Fruit fly (Drosophila melanogaster): ENCODE results near the gene PIG-Wb.
A peak's percentile ranks its signal among the peaks of the same experiment; 100 is the strongest.

PIG-Wb gene

dm6 chr3L:1692122-1692786 lies 45.7 kb downstream of the PIG-Wb start:
- TF ChIP-seq net (GFP tag; optimal IDR thresholded peaks at IDR 0.05): peak; percentile 87
- peak; percentile 70 for TF ChIP-seq CG9139 (GFP tag; optimal IDR thresholded peaks at IDR 0.05)
- peak; percentile 85 for TF ChIP-seq Eip93F (GFP tag; optimal IDR thresholded peaks at IDR 0.05)
- TF ChIP-seq lz (GFP tag; optimal IDR thresholded peaks at IDR 0.05): peak; percentile 90
- peak; percentile 92 for TF ChIP-seq CG6792 (GFP tag; optimal IDR thresholded peaks at IDR 0.05)
- TF ChIP-seq topi (GFP tag; optimal IDR thresholded peaks at IDR 0.05): peak; percentile 90
- peak; percentile 87 for TF ChIP-seq CG3919 (GFP tag; optimal IDR thresholded peaks at IDR 0.05)
- TF ChIP-seq CG11762 (GFP tag; optimal IDR thresholded peaks at IDR 0.05; ENCODE audit: insufficient read depth): peak; percentile 70
- TF ChIP-seq svp (GFP tag): peak; percentile 96
- peak; percentile 84 for TF ChIP-seq spab (GFP tag; optimal IDR thresholded peaks at IDR 0.05)
- peak; percentile 93 for TF ChIP-seq CG31627 (GFP tag; optimal IDR thresholded peaks at IDR 0.05)
- TF ChIP-seq Ets21C (GFP tag; optimal IDR thresholded peaks at IDR 0.05): peak; percentile 84
- peak; percentile 84 for TF ChIP-seq CG3032 (tag; optimal IDR thresholded peaks at IDR 0.05)
- TF ChIP-seq CG32006 (GFP tag; optimal IDR thresholded peaks at IDR 0.05): peak; percentile 87
- peak; percentile 83 for TF ChIP-seq CG10669 (GFP tag; optimal IDR thresholded peaks at IDR 0.05)
- peak; percentile 88 for TF ChIP-seq Smox (GFP tag; optimal IDR thresholded peaks at IDR 0.05)
- TF ChIP-seq Hr4 (GFP tag; optimal IDR thresholded peaks at IDR 0.05): peak; percentile 78
- TF ChIP-seq fkh (GFP tag; optimal IDR thresholded peaks at IDR 0.05): no peak
- TF ChIP-seq Met (GFP tag; optimal IDR thresholded peaks at IDR 0.05): peak; percentile 93
- peak; percentile 85 for TF ChIP-seq Sox15 (GFP tag; optimal IDR thresholded peaks at IDR 0.05)
- peak; percentile 78 for TF ChIP-seq dsx (GFP tag; optimal IDR thresholded peaks at IDR 0.05; ENCODE audit: poor library complexity, severe bottlenecking)
- peak; percentile 73 for TF ChIP-seq Blimp-1 (GFP tag; optimal IDR thresholded peaks at IDR 0.05)
- TF ChIP-seq Hr38 (GFP tag; optimal IDR thresholded peaks at IDR 0.05): no peak
- TF ChIP-seq CG8632 (GFP tag; optimal IDR thresholded peaks at IDR 0.05): peak; percentile 88
- TF ChIP-seq Eip75B (GFP tag; optimal IDR thresholded peaks at IDR 0.05): peak; percentile 93
- TF ChIP-seq CG4318 (GFP tag; optimal IDR thresholded peaks at IDR 0.05): peak; percentile 58
- 0 out of 2 replicates have a peak, but pooled peaks have one; percentile 41 for TF ChIP-seq CG11294 (GFP tag; IDR thresholded peaks at IDR 0.05)
- TF ChIP-seq CG10631 (GFP tag; optimal IDR thresholded peaks at IDR 0.05): peak; percentile 91
- TF ChIP-seq Gug (GFP tag; IDR thresholded peaks at IDR 0.05): peak; percentile 76
- TF ChIP-seq acj6 (GFP tag; optimal IDR thresholded peaks at IDR 0.05): peak; percentile 90
- TF ChIP-seq CG6854 (GFP tag; optimal IDR thresholded peaks at IDR 0.05): peak; percentile 84
- peak; percentile 93 for TF ChIP-seq Sox14 (GFP tag; optimal IDR thresholded peaks at IDR 0.05)
- peak; percentile 86 for TF ChIP-seq CG8319 (GFP tag; optimal IDR thresholded peaks at IDR 0.05)
- TF ChIP-seq CG6276 (GFP tag; optimal IDR thresholded peaks at IDR 0.05): peak; percentile 48
- peak; percentile 96 for TF ChIP-seq CG6163 (GFP tag; IDR thresholded peaks at IDR 0.05)
- TF ChIP-seq Lpt (GFP tag; optimal IDR thresholded peaks at IDR 0.05): peak; percentile 77
- TF ChIP-seq pdm3 (GFP tag; optimal IDR thresholded peaks at IDR 0.05): peak; percentile 90
- TF ChIP-seq CG8119 (GFP tag; IDR thresholded peaks at IDR 0.05): peak; percentile 87
- peak; percentile 43 for TF ChIP-seq dac (GFP tag; optimal IDR thresholded peaks at IDR 0.05)
- TF ChIP-seq CG34406 (GFP tag; optimal IDR thresholded peaks at IDR 0.05): peak; percentile 87
- peak; percentile 92 for TF ChIP-seq fd59A (GFP tag; optimal IDR thresholded peaks at IDR 0.05)
- peak; percentile 87 for TF ChIP-seq cyc (GFP tag; optimal IDR thresholded peaks at IDR 0.05)
- TF ChIP-seq achi (GFP tag; optimal IDR thresholded peaks at IDR 0.05): peak; percentile 87
- TF ChIP-seq Hr39 (GFP tag; optimal IDR thresholded peaks at IDR 0.05): peak; percentile 94
- TF ChIP-seq OdsH (GFP tag; optimal IDR thresholded peaks at IDR 0.05): peak; percentile 89
- TF ChIP-seq ss (GFP tag; optimal IDR thresholded peaks at IDR 0.05): peak; percentile 78 to 81
- TF ChIP-seq CG7368 (GFP tag; optimal IDR thresholded peaks at IDR 0.05): peak; percentile 83
- peak; percentile 78 for TF ChIP-seq CG11902 (GFP tag; optimal IDR thresholded peaks at IDR 0.05)
- TF ChIP-seq CG15336 (GFP tag; IDR thresholded peaks at IDR 0.05): peak; percentile 85
- peak; percentile 89 for TF ChIP-seq CG1621 (tag; optimal IDR thresholded peaks at IDR 0.05)
- peak; percentile 82 for TF ChIP-seq CG16779 (tag; optimal IDR thresholded peaks at IDR 0.05)
